Worm (Caenorhabditis elegans): Measurements from ENCODE around the gene Y37E11B.2.

- TF ChIP-seq hlh-26 (GFP tag; conservative IDR thresholded peaks at IDR 0.05) (no peak), nhr-27 (tag; optimal IDR thresholded peaks at IDR 0.05) (no peak), efl-1 (GFP tag; optimal IDR thresholded peaks at IDR 0.05) (no peak), unc-62 (GFP tag; optimal IDR thresholded peaks at IDR 0.05) (no peak), fkh-3 (tag; optimal IDR thresholded peaks at IDR 0.05) (no peak), nfyb-1 (GFP tag; IDR thresholded peaks at IDR 0.05) (no peak), F57C9.4 (tag; optimal IDR thresholded peaks at IDR 0.05) (no peak), dox-1 (GFP tag; IDR thresholded peaks at IDR 0.05) (no peak), sea-2 (GFP tag; IDR thresholded peaks at IDR 0.05) (no peak), akir-1 (GFP tag; optimal IDR thresholded peaks at IDR 0.05) (no peak), unc-130 (GFP tag; optimal IDR thresholded peaks at IDR 0.05) (no peak)
Observed at ce11 chrIV:3547500-3547899, 30.8 kb upstream of the Y37E11B.2 start, which contains the start of gene nstp-6.

All from whole organism, young adult.